ENCODE assay signal across 2 fruit fly cellular contexts in the genomic region with DNA sequence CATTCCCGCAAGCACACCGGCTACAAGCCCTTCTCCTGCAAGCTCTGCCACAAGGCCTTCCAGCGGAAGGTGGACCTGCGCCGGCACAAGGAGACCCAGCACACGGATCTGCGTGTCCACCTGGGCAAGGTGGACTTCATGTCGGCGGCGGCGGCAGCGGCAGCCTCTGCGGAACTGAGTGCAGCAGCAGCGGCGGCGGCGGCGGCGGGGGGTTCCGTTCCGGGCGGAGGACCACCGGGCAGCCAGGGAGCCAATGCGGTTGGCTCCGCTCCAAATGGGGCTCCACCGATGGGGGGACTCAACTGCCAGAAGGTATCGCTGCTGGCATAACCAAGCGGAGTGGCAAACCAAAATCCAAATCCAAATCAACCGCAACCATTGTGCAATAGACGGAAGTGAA.
A peak's percentile ranks its signal among the peaks of the same experiment; 100 is the strongest.
TF ChIP-seq lines count a peak whose summit lies in the region.

No protein-coding gene starts in this region.

- TF ChIP-seq CTCF in whole organism, embryonic (GFP tag; optimal IDR thresholded peaks at IDR 0.05; lab: Kevin White, UChicago): no peak

TF ChIP-seq in whole organism, embryonic, 481 proteins besides CTCF, POLR2A, EP300 and RAD21:
- TF ChIP-seq az2 (GFP tag; optimal IDR thresholded peaks at IDR 0.05; lab: Kevin White, UChicago) (no peak), Ets97D (GFP tag; optimal IDR thresholded peaks at IDR 0.05; lab: Kevin White, UChicago) (no peak), CG16813 (GFP tag; IDR thresholded peaks at IDR 0.05; lab: Robert Waterston, UW; ENCODE audit: partially characterized antibody) (0 out of 3 replicates have a peak, but pooled peaks have one; percentile 22), sisA (GFP tag; IDR thresholded peaks at IDR 0.05; lab: Robert Waterston, UW) (0 out of 2 replicates have a peak, but pooled peaks have one; percentile 30), Nf-YB (GFP tag; optimal IDR thresholded peaks at IDR 0.05; lab: Kevin White, UChicago) (no peak), CG42726 (GFP tag; IDR thresholded peaks at IDR 0.05; lab: Robert Waterston, UW; ENCODE audit: partially characterized antibody) (0 out of 2 replicates have a peak, but pooled peaks have one; percentile 23), sens (GFP tag; lab: Kevin White, UChicago) (peak; percentile 11), Hr39 (optimal IDR thresholded peaks at IDR 0.05; lab: Kevin White, UChicago) (peak; percentile 84), Optix (GFP tag; IDR thresholded peaks at IDR 0.05; lab: Robert Waterston, UW) (0 out of 3 replicates have a peak, but pooled peaks have one; percentile 21), dmrt11E (tag; optimal IDR thresholded peaks at IDR 0.05; lab: Kevin White, UChicago) (no peak), CG1602 (GFP tag; optimal IDR thresholded peaks at IDR 0.05; lab: Kevin White, UChicago) (no peak), Ets65A (GFP tag; lab: Kevin White, UChicago) (peak; percentile 63), chif (GFP tag; optimal IDR thresholded peaks at IDR 0.05; lab: Kevin White, UChicago) (no peak), CG4730 (GFP tag; IDR thresholded peaks at IDR 0.05; lab: Robert Waterston, UW) (0 out of 2 replicates have a peak, but pooled peaks have one; percentile 4)

TF ChIP-seq in whole organism, wandering third instar larva, 38 proteins besides CTCF, POLR2A, EP300 and RAD21:
- TF ChIP-seq Dfd (GFP tag; optimal IDR thresholded peaks at IDR 0.05; lab: Kevin White, UChicago) (peak; percentile 96), OdsH (GFP tag; optimal IDR thresholded peaks at IDR 0.05; lab: Kevin White, UChicago) (no peak)

Comparison
In these comparisons a context has a peak if more than half of its experiments do, and no peak if none do; other contexts are left out.
1. Of the 10 proteins assayed by ChIP-seq in both whole organism, embryonic and whole organism, wandering third instar larva: peak only in whole organism, embryonic: none; only in whole organism, wandering third instar larva: Dfd; in both: none; in neither: 9.